Worm (Caenorhabditis elegans) whole organism, late embryonic: ENCODE data around the gene Y116A8C.468.

Experiments used
- F13H6.1 ChIP-seq: sonication (generic microtip); optimal IDR thresholded peaks from 2 replicates; lab custom pipeline; 2016; ENCODE audit warnings: missing genetic modification characterization, missing compliant biosample characterization
- K09A11.1 ChIP-seq: sonication (generic microtip); optimal IDR thresholded peaks from 2 replicates; lab custom pipeline; 2017; ENCODE audit warnings: antibody characterized with exemption, mild to moderate bottlenecking, missing genetic modification characterization, missing compliant biosample characterization; ENCODE audit not compliant: insufficient read depth
- T23F11.4 ChIP-seq: fragments of 200-800 bp; sonication (Bioruptor generic); optimal IDR thresholded peaks from 2 replicates; lab custom pipeline; 2018; ENCODE audit warnings: mild to moderate bottlenecking, missing genetic modification characterization, missing compliant biosample characterization
- Y22D7AL.16 ChIP-seq: sonication (generic microtip); optimal IDR thresholded peaks from 2 replicates; lab custom pipeline; 2016; ENCODE audit warnings: missing genetic modification characterization, missing compliant biosample characterization
- ceh-14 ChIP-seq: sonication (generic microtip); optimal IDR thresholded peaks from 2 replicates; lab custom pipeline; 2016; ENCODE audit warnings: missing genotype, missing genetic modification characterization, missing compliant biosample characterization
- ceh-18 ChIP-seq: sonication (generic microtip); optimal IDR thresholded peaks from 2 replicates; lab custom pipeline; 2016; ENCODE audit warnings: missing genetic modification characterization, missing compliant biosample characterization
- ceh-19 ChIP-seq: fragments of 200-800 bp; sonication (Bioruptor generic); optimal IDR thresholded peaks from 2 replicates; lab custom pipeline; 2018; ENCODE audit warnings: mild to moderate bottlenecking, missing genetic modification characterization, missing compliant biosample characterization
- ceh-2 ChIP-seq: sonication (generic microtip); optimal IDR thresholded peaks from 2 replicates; lab custom pipeline; 2016; ENCODE audit warnings: missing genotype, missing genetic modification characterization, missing compliant biosample characterization
- ceh-22 ChIP-seq: sonication (generic microtip); optimal IDR thresholded peaks from 2 replicates; lab custom pipeline; 2017; ENCODE audit warnings: missing biosample characterization, missing genetic modification characterization
- ceh-24 ChIP-seq: sonication (generic microtip); optimal IDR thresholded peaks from 2 replicates; lab custom pipeline; 2016; ENCODE audit warnings: mild to moderate bottlenecking, missing genetic modification characterization, missing compliant biosample characterization
- ceh-31 ChIP-seq: sonication (generic microtip); optimal IDR thresholded peaks from 2 replicates; lab custom pipeline; 2016; ENCODE audit warnings: missing genetic modification characterization, missing compliant biosample characterization
- ceh-34 ChIP-seq: sonication (generic microtip); optimal IDR thresholded peaks from 2 replicates; lab custom pipeline; 2016; ENCODE audit warnings: mild to moderate bottlenecking, missing genetic modification characterization, missing compliant biosample characterization
- ceh-45 ChIP-seq: fragments of 200-800 bp; sonication (Bioruptor generic); IDR thresholded peaks from 2 replicates; pipeline ENCODE4 v1.3.6; 2022; ENCODE audit warnings: missing genetic modification reagents, missing genetic modification characterization, missing compliant biosample characterization
- ceh-9 ChIP-seq: sonication (generic microtip); optimal IDR thresholded peaks from 2 replicates; lab custom pipeline; 2016; ENCODE audit warnings: mild to moderate bottlenecking, missing genetic modification characterization, inconsistent platforms, missing compliant biosample characterization
- che-1 ChIP-seq: sonication (generic microtip); optimal IDR thresholded peaks from 2 replicates; lab custom pipeline; 2016; ENCODE audit warnings: mild to moderate bottlenecking, missing genetic modification characterization, missing compliant biosample characterization
- dve-1 ChIP-seq: sonication (generic microtip); optimal IDR thresholded peaks from 2 replicates; lab custom pipeline; 2017; ENCODE audit warnings: antibody characterized with exemption, mild to moderate bottlenecking, missing genetic modification characterization, missing compliant biosample characterization
- elt-2 ChIP-seq: sonication (generic microtip); optimal IDR thresholded peaks from 2 replicates; lab custom pipeline; 2016; ENCODE audit warnings: missing genetic modification reagents, missing genetic modification characterization, missing compliant biosample characterization
- eyg-1 ChIP-seq: sonication (generic microtip); optimal IDR thresholded peaks from 2 replicates; lab custom pipeline; 2016; ENCODE audit warnings: missing genotype, missing genetic modification characterization, missing compliant biosample characterization
- fax-1 ChIP-seq: sonication (generic microtip); optimal IDR thresholded peaks from 2 replicates; lab custom pipeline; 2016; ENCODE audit warnings: missing genotype, missing genetic modification characterization, missing compliant biosample characterization
- fkh-10 ChIP-seq: fragments of 150-350 bp; optimal IDR thresholded peaks from 2 replicates; lab custom pipeline; 2014; ENCODE audit warnings: missing biosample characterization, missing genetic modification reagents, missing genetic modification characterization
- fkh-6 ChIP-seq: sonication (generic microtip); optimal IDR thresholded peaks from 2 replicates; lab custom pipeline; 2016; ENCODE audit warnings: missing genetic modification characterization, missing compliant biosample characterization
- hlh-15 ChIP-seq: sonication (generic microtip); optimal IDR thresholded peaks from 2 replicates; lab custom pipeline; 2016; ENCODE audit warnings: missing genetic modification characterization, missing compliant biosample characterization
- hlh-30 ChIP-seq: sonication (generic microtip); optimal IDR thresholded peaks from 2 replicates; lab custom pipeline; 2017; ENCODE audit warnings: antibody characterized with exemption, missing genetic modification characterization, missing compliant biosample characterization; ENCODE audit not compliant: insufficient read depth
- hlh-6 ChIP-seq: sonication (generic microtip); optimal IDR thresholded peaks from 2 replicates; lab custom pipeline; 2016; ENCODE audit warnings: missing genotype, missing genetic modification characterization, missing compliant biosample characterization
- hlh-8 ChIP-seq: sonication (generic microtip); optimal IDR thresholded peaks from 2 replicates; lab custom pipeline; 2016; ENCODE audit warnings: missing genotype, missing genetic modification characterization, missing compliant biosample characterization
- lim-6 ChIP-seq: sonication (generic microtip); optimal IDR thresholded peaks from 2 replicates; lab custom pipeline; 2016; ENCODE audit warnings: missing genetic modification characterization, missing compliant biosample characterization
- madf-2 ChIP-seq: sonication (generic microtip); optimal IDR thresholded peaks from 2 replicates; lab custom pipeline; 2017; ENCODE audit warnings: missing genetic modification characterization, missing compliant biosample characterization
- mec-3 ChIP-seq: sonication (generic microtip); optimal IDR thresholded peaks from 2 replicates; lab custom pipeline; 2016; ENCODE audit warnings: borderline replicate concordance, missing genetic modification characterization, missing compliant biosample characterization
- nfya-1 ChIP-seq: sonication (generic microtip); optimal IDR thresholded peaks from 2 replicates; lab custom pipeline; 2017; ENCODE audit warnings: missing genetic modification characterization, mild to moderate bottlenecking, missing compliant biosample characterization, antibody characterized with exemption, moderate library complexity
- pag-3 ChIP-seq: sonication (generic microtip); optimal IDR thresholded peaks from 2 replicates; lab custom pipeline; 2016; ENCODE audit warnings: missing compliant biosample characterization, missing genetic modification characterization, borderline replicate concordance
- pat-9 ChIP-seq: fragments of 200-800 bp; sonication (Bioruptor generic); optimal IDR thresholded peaks from 2 replicates; lab custom pipeline; 2018; ENCODE audit warnings: mild to moderate bottlenecking, missing genetic modification characterization, moderate library complexity, missing compliant biosample characterization
- pha-2 ChIP-seq: sonication (generic microtip); optimal IDR thresholded peaks from 2 replicates; lab custom pipeline; 2017; ENCODE audit warnings: mild to moderate bottlenecking, missing genetic modification characterization, missing compliant biosample characterization
- pha-4 ChIP-seq: fragments of 150-350 bp; optimal IDR thresholded peaks from 2 replicates; lab custom pipeline; 2018; ENCODE audit warnings: missing biosample characterization, missing genetic modification reagents, missing genetic modification characterization
- ref-2 ChIP-seq: sonication (generic microtip); optimal IDR thresholded peaks from 2 replicates; lab custom pipeline; 2016; ENCODE audit warnings: missing genetic modification characterization, missing compliant biosample characterization
- rnt-1 ChIP-seq: sonication (generic microtip); optimal IDR thresholded peaks from 2 replicates; lab custom pipeline; 2016; ENCODE audit warnings: missing genetic modification characterization, missing compliant biosample characterization
- sdc-2 ChIP-seq: sonication (generic microtip); optimal IDR thresholded peaks from 2 replicates; lab custom pipeline; 2016; ENCODE audit warnings: missing genotype, missing genetic modification characterization, missing compliant biosample characterization
- sox-2 ChIP-seq: fragments of 200-800 bp; sonication (Bioruptor generic); IDR thresholded peaks from 2 replicates; pipeline ENCODE4 v1.3.6; 2022; ENCODE audit warnings: missing genetic modification reagents, missing genetic modification characterization, missing compliant biosample characterization
- sox-4 ChIP-seq: sonication (generic microtip); optimal IDR thresholded peaks from 2 replicates; lab custom pipeline; 2017; ENCODE audit warnings: mild to moderate bottlenecking, missing genetic modification characterization, inconsistent platforms, missing compliant biosample characterization
- syd-9 ChIP-seq: sonication (generic microtip); optimal IDR thresholded peaks from 2 replicates; lab custom pipeline; 2016; ENCODE audit warnings: mild to moderate bottlenecking, missing genetic modification characterization, moderate library complexity, missing compliant biosample characterization
- tbx-7 ChIP-seq: sonication (generic microtip); optimal IDR thresholded peaks from 2 replicates; lab custom pipeline; 2016; ENCODE audit warnings: missing genotype, missing genetic modification characterization, missing compliant biosample characterization
- ttx-3 ChIP-seq: sonication (generic microtip); optimal IDR thresholded peaks from 2 replicates; lab custom pipeline; 2016; ENCODE audit warnings: missing genetic modification reagents, missing genetic modification characterization, missing compliant biosample characterization
- unc-42 ChIP-seq: sonication (generic microtip); optimal IDR thresholded peaks from 2 replicates; lab custom pipeline; 2016; ENCODE audit warnings: missing genotype, missing genetic modification characterization, missing compliant biosample characterization
- unc-55 ChIP-seq: sonication (generic microtip); optimal IDR thresholded peaks from 2 replicates; lab custom pipeline; 2017; ENCODE audit warnings: missing biosample characterization, missing genetic modification reagents, missing genetic modification characterization
- unc-86 ChIP-seq: sonication (generic microtip); optimal IDR thresholded peaks from 2 replicates; lab custom pipeline; 2016; ENCODE audit warnings: missing genetic modification characterization, missing compliant biosample characterization

The Y116A8C.468 gene

DNA sequence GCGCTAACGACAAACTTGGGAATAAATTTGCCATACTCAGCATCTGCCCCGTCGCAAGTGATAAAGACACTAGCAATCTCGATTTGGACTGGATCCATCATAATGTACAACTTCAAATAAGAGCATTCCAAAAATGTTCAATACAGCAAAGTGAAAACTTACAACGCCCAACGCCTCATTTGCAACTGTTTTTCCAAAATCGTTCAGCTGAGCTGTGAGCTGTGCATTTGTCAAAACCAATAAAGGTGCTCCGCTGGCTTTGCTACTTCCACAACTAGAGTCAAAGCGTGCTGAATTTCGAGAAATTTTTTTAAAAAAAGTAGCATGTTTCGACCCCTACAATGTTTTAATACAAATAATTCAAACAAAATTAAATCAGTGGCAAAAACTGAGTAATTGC, 12.9 kb downstream of the Y116A8C.468 start, which contains the start of gene Y116A8C.49:
Gene Y116A8C.49, minus strand, starts transcription at position 101 of the 400 bp plus-strand sequence.
- TF ChIP-seq ceh-31 (tag; lab: Kevin White, UChicago) (no peak), tbx-7 (tag; lab: Kevin White, UChicago) (no peak), pha-2 (tag; lab: Kevin White, UChicago) (no peak), ceh-19 (no peak), ref-2 (no peak), dve-1 (no peak), fkh-6 (tag; lab: Kevin White, UChicago) (no peak), pag-3 (tag; lab: Kevin White, UChicago) (no peak), ceh-14 (tag; lab: Kevin White, UChicago) (no peak), pha-4 (tag; lab: Kevin White, UChicago) (no peak)

DNA sequence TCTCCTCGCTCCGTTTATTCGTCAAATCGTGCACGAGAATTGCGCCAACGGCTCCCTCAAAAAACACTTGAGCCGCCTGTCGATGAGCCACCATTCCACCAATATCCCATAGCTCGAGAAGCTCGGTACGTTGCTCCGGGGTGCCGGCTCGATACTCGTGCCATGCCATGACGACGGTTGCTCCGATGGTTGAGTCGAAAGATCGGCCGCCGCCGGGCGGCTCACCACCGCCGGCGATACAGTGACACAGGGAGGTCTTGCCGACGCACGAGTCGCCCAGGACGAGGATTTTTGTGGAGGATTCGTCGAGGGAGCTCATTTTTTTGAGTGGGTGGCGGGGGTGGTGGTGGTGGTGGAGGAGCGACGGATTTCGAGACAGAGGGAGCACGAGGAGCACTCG, 17.9 kb downstream of the Y116A8C.468 start:
- TF ChIP-seq madf-2 (tag; lab: Kevin White, UChicago), result no peak
- no peak for TF ChIP-seq T23F11.4 (GFP tag; lab: Kevin White, UChicago)
- no peak for TF ChIP-seq hlh-6
- TF ChIP-seq unc-42 (tag; lab: Kevin White, UChicago), result no peak
- TF ChIP-seq Y22D7AL.16 (tag; lab: Kevin White, UChicago), result no peak
- no peak for TF ChIP-seq K09A11.1 (tag; lab: Kevin White, UChicago)
- no peak for TF ChIP-seq lim-6 (tag; lab: Kevin White, UChicago)
- no peak for TF ChIP-seq hlh-8 (tag; lab: Kevin White, UChicago)
- TF ChIP-seq hlh-15 (tag; lab: Kevin White, UChicago), result no peak
- TF ChIP-seq pha-4 (tag; lab: Kevin White, UChicago), result no peak
- TF ChIP-seq ttx-3 (tag; lab: Kevin White, UChicago), result no peak
- no peak for TF ChIP-seq hlh-30 (tag; lab: Kevin White, UChicago)
- TF ChIP-seq ceh-18, result no peak
- no peak for TF ChIP-seq ceh-14 (tag; lab: Kevin White, UChicago)
- TF ChIP-seq F13H6.1 (tag; lab: Kevin White, UChicago), result no peak
- no peak for TF ChIP-seq tbx-7 (tag; lab: Kevin White, UChicago)

DNA sequence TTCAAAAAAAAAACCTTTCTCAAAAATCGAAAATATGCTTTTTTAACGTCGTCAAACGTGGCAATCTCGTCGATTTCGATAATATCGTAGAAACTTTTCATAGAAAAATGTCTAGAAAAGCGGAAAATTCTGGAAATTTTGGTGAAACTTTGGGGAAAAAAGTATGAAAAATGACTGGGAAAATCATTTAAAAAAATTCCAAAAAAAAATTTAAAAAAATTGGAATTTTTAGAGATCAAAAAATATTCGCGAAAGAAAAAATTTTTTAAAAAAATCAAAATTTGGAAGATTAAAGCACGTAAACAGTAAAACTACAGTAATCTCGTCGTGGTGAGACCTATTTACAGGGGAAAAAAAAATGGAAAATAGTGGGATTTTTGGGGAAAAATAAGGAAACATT, 20.8 kb downstream of the Y116A8C.468 start, which contains the start of gene Y116A8C.10:
Gene Y116A8C.10, minus strand, starts transcription at position 101 of the 400 bp plus-strand sequence.
- TF ChIP-seq tbx-7 (tag; lab: Kevin White, UChicago), result no peak
- no peak for TF ChIP-seq ceh-22 (tag; lab: Kevin White, UChicago)
- TF ChIP-seq unc-55 (GFP tag; lab: Kevin White, UChicago), result no peak
- TF ChIP-seq eyg-1 (tag; lab: Kevin White, UChicago), result no peak
- no peak for TF ChIP-seq T23F11.4 (GFP tag; lab: Kevin White, UChicago)
- TF ChIP-seq ceh-45 (GFP tag; lab: Robert Waterston, UW), result no peak
- no peak for TF ChIP-seq ceh-34 (tag; lab: Kevin White, UChicago)
- no peak for TF ChIP-seq ceh-24 (tag; lab: Kevin White, UChicago)
- no peak for TF ChIP-seq pat-9 (tag; lab: Kevin White, UChicago)

DNA sequence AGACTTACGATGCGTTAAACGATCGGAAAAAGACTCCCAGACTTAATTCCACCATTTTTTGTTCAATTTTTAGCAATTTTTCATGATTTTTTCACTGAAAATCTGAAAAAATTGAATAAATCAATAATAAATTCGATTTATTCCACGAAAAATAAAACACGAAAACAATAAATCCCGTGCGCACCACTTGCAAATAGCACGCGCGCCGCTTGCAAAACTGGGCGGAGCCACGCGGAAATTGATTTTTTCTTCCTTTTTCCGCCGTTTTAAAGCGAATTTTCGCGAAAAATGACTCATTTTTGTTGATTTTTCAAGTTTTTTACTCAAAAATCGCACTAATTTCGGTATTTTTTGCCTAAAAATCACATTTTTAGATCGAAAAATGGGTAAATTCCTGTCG, 28.6 kb downstream of the Y116A8C.468 start, which contains the start of the genes Y116A8C.9 and arf-6:
Gene Y116A8C.9, minus strand, starts transcription at position 55 of the 400 bp plus-strand sequence.
Gene arf-6, plus strand, starts transcription at position 375 of the 400 bp plus-strand sequence.
- TF ChIP-seq hlh-15 (tag; lab: Kevin White, UChicago), result peak; percentile 46
- TF ChIP-seq sox-2 (GFP tag; lab: Robert Waterston, UW), result no peak
- peak; percentile 75 for TF ChIP-seq elt-2 (tag; lab: Kevin White, UChicago)
- no peak for TF ChIP-seq ceh-22 (tag; lab: Kevin White, UChicago)
- TF ChIP-seq ceh-9 (tag; lab: Kevin White, UChicago), result no peak
- TF ChIP-seq syd-9 (tag; lab: Kevin White, UChicago), result peak; percentile 18
- TF ChIP-seq ceh-18, result no peak
- peak; percentile 54 for TF ChIP-seq T23F11.4 (GFP tag; lab: Kevin White, UChicago)
- TF ChIP-seq fax-1 (tag; lab: Kevin White, UChicago), result peak; percentile 44
- TF ChIP-seq hlh-30 (tag; lab: Kevin White, UChicago), result peak; percentile 48
- no peak for TF ChIP-seq sdc-2
- no peak for TF ChIP-seq unc-55 (GFP tag; lab: Kevin White, UChicago)
- TF ChIP-seq ceh-2 (tag; lab: Kevin White, UChicago), result peak; percentile 56
- no peak for TF ChIP-seq pha-4 (tag; lab: Kevin White, UChicago)
- TF ChIP-seq sox-4 (tag; lab: Kevin White, UChicago), result peak; percentile 68
- TF ChIP-seq hlh-6, result no peak
- TF ChIP-seq F13H6.1 (tag; lab: Kevin White, UChicago), result peak; percentile 35
- TF ChIP-seq rnt-1 (tag; lab: Kevin White, UChicago), result peak; percentile 24
- peak; percentile 55 for TF ChIP-seq nfya-1 (tag; lab: Kevin White, UChicago)
- no peak for TF ChIP-seq fkh-10 (GFP tag; lab: Kevin White, UChicago)
- peak; percentile 29 for TF ChIP-seq che-1 (tag; lab: Kevin White, UChicago)
- TF ChIP-seq ceh-45 (GFP tag; lab: Robert Waterston, UW), result no peak
- TF ChIP-seq lim-6 (tag; lab: Kevin White, UChicago), result peak; percentile 41
- TF ChIP-seq mec-3, result no peak
- no peak for TF ChIP-seq dve-1
- peak; percentile 69 for TF ChIP-seq unc-86
- peak; percentile 53 for TF ChIP-seq pat-9 (tag; lab: Kevin White, UChicago)
